Fruit fly (Drosophila melanogaster) whole organism, pupa: ENCODE measurements around the gene CG9920.

Source experiments
- CG10348 ChIP-seq: fragments of 200-800 bp; sonication (Bioruptor generic); IDR thresholded peaks from 2 replicates; pipeline ENCODE4 v1.3.6; 2022; ENCODE audit warnings: missing biosample characterization, missing genetic modification characterization
- CG12605 ChIP-seq: fragments of 200-800 bp; sonication (Bioruptor generic); IDR thresholded peaks from 2 replicates; pipeline ENCODE4 v1.3.6; 2022; ENCODE audit warnings: missing biosample characterization, missing genetic modification characterization
- CG13204 ChIP-seq: fragments of 200-800 bp; sonication (Bioruptor generic); optimal IDR thresholded peaks from 2 replicates; lab custom pipeline; 2018; ENCODE audit warnings: missing biosample characterization, mild to moderate bottlenecking, missing genetic modification characterization, moderate library complexity
- CG14655 ChIP-seq: fragments of 200-800 bp; sonication (Bioruptor generic); optimal IDR thresholded peaks from 3 replicates; lab custom pipeline; 2017; ENCODE audit warnings: mild to moderate bottlenecking, missing biosample characterization, missing genetic modification reagents, missing genetic modification characterization
- CG15710 ChIP-seq: fragments of 200-800 bp; sonication (Bioruptor generic); optimal IDR thresholded peaks from 2 replicates; lab custom pipeline; 2018; ENCODE audit warnings: missing biosample characterization, mild to moderate bottlenecking, missing genetic modification characterization, moderate library complexity
- CG17806 ChIP-seq: fragments of 200-800 bp; sonication (Bioruptor generic); optimal IDR thresholded peaks from 2 replicates; lab custom pipeline; 2018; ENCODE audit warnings: missing biosample characterization, mild to moderate bottlenecking, missing genetic modification characterization, moderate library complexity
- CG32121 ChIP-seq: fragments of 200-800 bp; sonication (Bioruptor generic); IDR thresholded peaks from 2 replicates; pipeline ENCODE4 v1.3.6; 2022; ENCODE audit warnings: missing biosample characterization, missing genetic modification characterization
- CG34367 ChIP-seq: fragments of 200-800 bp; sonication (Bioruptor generic); optimal IDR thresholded peaks from 2 replicates; lab custom pipeline; 2018; ENCODE audit warnings: missing biosample characterization, mild to moderate bottlenecking, missing genetic modification characterization
- CG4496 ChIP-seq: fragments of 200-800 bp; sonication (Bioruptor generic); IDR thresholded peaks from 3 replicates; pipeline ENCODE4 v1.3.6; 2022; ENCODE audit warnings: missing biosample characterization, missing genetic modification characterization
- CG8159 ChIP-seq: fragments of 200-800 bp; sonication (Bioruptor generic); optimal IDR thresholded peaks from 3 replicates; lab custom pipeline; 2018; ENCODE audit warnings: missing biosample characterization, mild to moderate bottlenecking, missing genetic modification characterization, moderate library complexity
- CG8301 ChIP-seq: fragments of 200-800 bp; sonication (Bioruptor generic); optimal IDR thresholded peaks from 2 replicates; lab custom pipeline; 2018; ENCODE audit warnings: missing biosample characterization, mild to moderate bottlenecking, missing genetic modification characterization
- CG9948 ChIP-seq: fragments of 200-800 bp; sonication (Bioruptor generic); optimal IDR thresholded peaks from 2 replicates; lab custom pipeline; 2018; ENCODE audit warnings: missing biosample characterization, mild to moderate bottlenecking, missing genetic modification characterization, moderate library complexity
- D1 ChIP-seq: fragments of 200-800 bp; sonication (Bioruptor generic); optimal IDR thresholded peaks from 2 replicates; lab custom pipeline; 2018; ENCODE audit warnings: missing biosample characterization, mild to moderate bottlenecking, missing genetic modification characterization, moderate library complexity
- EcR ChIP-seq: fragments of 200-800 bp; sonication (Bioruptor generic); optimal IDR thresholded peaks from 3 replicates; lab custom pipeline; 2019; ENCODE audit warnings: missing biosample characterization, missing genetic modification characterization, mild to moderate bottlenecking, moderate library complexity, missing genetic modification reagents
- Ets98B ChIP-seq: fragments of 200-800 bp; sonication (Bioruptor generic); IDR thresholded peaks from 2 replicates; pipeline ENCODE4 v1.3.6; 2022; ENCODE audit warnings: missing biosample characterization, missing genetic modification characterization
- Pif1A ChIP-seq: fragments of 200-800 bp; sonication (Bioruptor generic); optimal IDR thresholded peaks from 3 replicates; lab custom pipeline; 2016; ENCODE audit warnings: missing biosample characterization, missing genetic modification characterization
- Pif1B ChIP-seq: fragments of 200-800 bp; sonication (Bioruptor generic); optimal IDR thresholded peaks from 3 replicates; lab custom pipeline; 2016; ENCODE audit warnings: missing biosample characterization, missing genetic modification characterization
- Snoo ChIP-seq: fragments of 200-800 bp; sonication (Bioruptor generic); optimal IDR thresholded peaks from 3 replicates; lab custom pipeline; 2017; ENCODE audit warnings: missing biosample characterization, mild to moderate bottlenecking, missing genetic modification characterization, inconsistent platforms
- fd96Ca ChIP-seq: fragments of 200-800 bp; sonication (Bioruptor generic); IDR thresholded peaks from 3 replicates; pipeline ENCODE4 v1.3.6; 2022; ENCODE audit warnings: missing biosample characterization, missing genetic modification characterization
- gl ChIP-seq: fragments of 200-800 bp; sonication (Bioruptor generic); optimal IDR thresholded peaks from 2 replicates; lab custom pipeline; 2018; ENCODE audit warnings: missing biosample characterization, mild to moderate bottlenecking, missing genetic modification characterization
- rn ChIP-seq: fragments of 200-800 bp; sonication (Bioruptor generic); IDR thresholded peaks from 2 replicates; pipeline ENCODE4 v1.3.6; 2022; ENCODE audit warnings: missing biosample characterization, missing genetic modification characterization

CG9920 gene

DNA sequence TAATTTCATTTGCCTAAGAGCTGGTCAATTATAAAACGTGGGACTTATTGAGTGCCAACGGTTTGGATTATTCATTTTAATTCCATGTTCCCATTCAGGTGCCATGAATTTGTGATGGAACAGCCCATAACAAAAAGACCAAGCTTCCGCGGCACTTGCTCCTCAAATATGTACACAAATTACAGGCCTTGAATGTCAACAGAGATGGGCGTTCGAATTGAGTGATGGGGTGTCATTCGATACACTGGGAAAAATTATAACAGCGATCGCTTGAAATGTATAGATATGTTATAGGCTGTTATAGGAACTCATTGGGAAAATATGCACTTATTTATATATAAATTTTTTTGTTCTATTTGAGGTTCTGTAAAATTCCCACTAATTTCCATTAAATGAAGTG, 18.2 kb upstream of the CG9920 start:
- TF ChIP-seq CG17806 (no peak), CG34367 (no peak), Snoo (no peak), CG13204 (GFP tag; lab: Kevin White, UChicago) (no peak), CG4496 (no peak), gl (no peak), CG10348 (GFP tag; lab: Robert Waterston, UW) (no peak), CG8301 (tag; lab: Kevin White, UChicago) (no peak), CG9948 (tag; lab: Kevin White, UChicago) (no peak), CG12605 (GFP tag; lab: Robert Waterston, UW) (no peak), CG14655 (GFP tag; lab: Kevin White, UChicago) (no peak), Pif1B (GFP tag; lab: Kevin White, UChicago) (no peak), CG8159 (tag; lab: Kevin White, UChicago) (no peak), CG15710 (tag; lab: Kevin White, UChicago) (no peak), fd96Ca (no peak), Pif1A (GFP tag; lab: Kevin White, UChicago) (no peak), Ets98B (GFP tag; lab: Robert Waterston, UW) (no peak)

DNA sequence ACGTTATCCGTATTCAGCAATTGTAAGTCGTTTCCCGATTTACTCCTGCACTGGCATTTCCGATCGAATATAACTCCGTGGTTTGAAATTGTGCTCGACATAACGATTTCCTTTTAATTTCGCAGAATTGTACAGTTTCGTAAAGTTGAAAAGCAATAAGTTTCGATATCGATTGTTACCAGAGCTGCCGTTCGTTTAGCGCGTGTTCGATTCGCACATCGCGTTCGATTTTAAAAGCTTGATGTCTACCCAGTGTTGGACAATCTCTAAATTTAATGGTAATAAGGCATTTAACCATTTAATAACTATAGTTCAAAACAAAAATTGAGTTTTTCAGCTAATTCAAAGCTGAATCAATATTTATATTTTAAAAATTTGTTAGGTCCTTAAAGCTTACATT, 14.2 kb upstream of the CG9920 start, which contains the start of gene CG14357:
TSS of gene CG14357 (minus strand) at position 101 of the 400 bp plus-strand sequence.
- no peak for TF ChIP-seq Pif1A (GFP tag; lab: Kevin White, UChicago)
- TF ChIP-seq CG10348 (GFP tag; lab: Robert Waterston, UW) = no peak
- no peak for TF ChIP-seq rn
- TF ChIP-seq EcR = no peak
- TF ChIP-seq CG15710 (tag; lab: Kevin White, UChicago) = no peak
- no peak for TF ChIP-seq CG14655 (GFP tag; lab: Kevin White, UChicago)
- no peak for TF ChIP-seq CG8159 (tag; lab: Kevin White, UChicago)
- TF ChIP-seq CG17806 = no peak
- TF ChIP-seq CG4496 = no peak
- no peak for TF ChIP-seq CG8301 (tag; lab: Kevin White, UChicago)
- no peak for TF ChIP-seq gl
- TF ChIP-seq Pif1B (GFP tag; lab: Kevin White, UChicago) = no peak
- TF ChIP-seq CG32121 (GFP tag; lab: Robert Waterston, UW) = no peak
- no peak for TF ChIP-seq Ets98B (GFP tag; lab: Robert Waterston, UW)
- TF ChIP-seq CG13204 (GFP tag; lab: Kevin White, UChicago) = no peak

DNA sequence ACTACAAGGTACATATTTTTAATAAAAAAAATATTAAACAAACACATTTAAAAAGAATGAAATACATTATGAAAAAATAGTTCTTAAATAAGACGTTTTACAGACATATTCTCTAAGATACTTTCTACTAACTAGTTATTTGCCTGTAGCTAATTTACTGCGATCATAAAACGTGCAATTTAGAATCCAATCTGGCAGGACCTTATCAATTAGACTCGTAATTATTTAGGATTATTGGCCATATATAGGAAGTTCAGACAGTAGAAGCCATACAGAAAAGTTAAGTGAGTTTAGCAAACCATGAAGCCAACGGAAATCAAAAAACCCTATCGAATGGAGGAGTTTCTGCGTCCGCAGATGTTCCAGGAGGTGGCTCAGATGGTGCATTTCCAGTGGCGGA, 11.3 kb upstream of the CG9920 start, which contains the start of gene Or88a:
TSS of gene Or88a (plus strand) at position 301 of the 400 bp plus-strand sequence.
- TF ChIP-seq CG32121 (GFP tag; lab: Robert Waterston, UW) (no peak), CG14655 (GFP tag; lab: Kevin White, UChicago) (no peak), EcR (no peak), CG13204 (GFP tag; lab: Kevin White, UChicago) (no peak), Pif1A (GFP tag; lab: Kevin White, UChicago) (no peak), CG17806 (no peak), Ets98B (GFP tag; lab: Robert Waterston, UW) (no peak), D1 (tag; lab: Kevin White, UChicago) (no peak), CG4496 (no peak), Snoo (no peak)

DNA sequence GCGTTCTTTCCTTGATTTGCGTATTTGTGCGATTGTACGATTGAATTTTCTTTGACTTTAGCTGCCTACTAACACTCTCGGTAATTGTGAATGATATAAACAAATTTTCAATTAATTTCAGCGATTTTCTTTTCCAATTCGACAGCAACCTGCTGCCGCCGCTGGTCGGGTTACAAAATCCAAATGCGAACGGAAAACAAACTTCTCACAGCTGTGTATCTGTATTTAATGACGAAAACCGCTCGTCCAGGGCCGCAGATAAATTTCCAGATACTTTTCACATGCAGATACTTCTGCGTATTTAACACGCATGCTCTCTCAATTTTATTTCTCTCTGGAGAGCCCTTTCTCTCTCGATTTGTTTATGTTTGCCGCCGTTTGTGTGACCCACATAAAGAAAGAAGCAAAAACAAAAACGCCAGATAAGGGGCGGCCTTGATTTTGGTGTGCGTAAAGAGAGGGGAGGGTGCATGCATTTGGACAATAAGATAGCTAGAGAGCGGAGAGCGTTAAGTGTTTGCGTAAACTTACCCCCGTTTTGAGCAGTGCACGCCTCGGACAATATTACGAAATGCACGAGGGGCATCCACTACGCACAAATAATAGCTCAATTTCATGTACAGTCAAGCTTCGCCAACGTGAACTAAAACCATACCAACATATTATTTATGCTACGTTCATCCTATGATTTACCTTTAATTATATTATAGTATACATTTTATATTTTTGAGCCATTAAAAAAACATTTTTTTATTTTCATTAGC, 10.5 kb upstream of the CG9920 start, which contains the start of gene CG12402:
TSS of gene CG12402 (minus strand) at position 164 of the 764 bp plus-strand sequence.
- TF ChIP-seq Pif1B (GFP tag; lab: Kevin White, UChicago) = peak; percentile 8
- no peak for TF ChIP-seq EcR
- peak; percentile 74 for TF ChIP-seq CG32121 (GFP tag; lab: Robert Waterston, UW)
- no peak for TF ChIP-seq CG8301 (tag; lab: Kevin White, UChicago)
- TF ChIP-seq rn = 0 out of 2 replicates have a peak, but pooled peaks have one; percentile 35
- peak; percentile 68; the same call in 2 of the 3 replicates for TF ChIP-seq fd96Ca
- TF ChIP-seq Ets98B (GFP tag; lab: Robert Waterston, UW) = peak; percentile 70; the same call in 1 of the 2 replicates
- TF ChIP-seq CG13204 (GFP tag; lab: Kevin White, UChicago) = no peak
- no peak for TF ChIP-seq CG10348 (GFP tag; lab: Robert Waterston, UW)
- no peak for TF ChIP-seq CG17806
- peak; percentile 14 for TF ChIP-seq Pif1A (GFP tag; lab: Kevin White, UChicago)
- TF ChIP-seq CG4496 = peak; percentile 60; the same call in 2 of the 3 replicates
- no peak for TF ChIP-seq Snoo
- peak; percentile 70 for TF ChIP-seq CG12605 (GFP tag; lab: Robert Waterston, UW)
- TF ChIP-seq CG15710 (tag; lab: Kevin White, UChicago) = no peak
- no peak for TF ChIP-seq CG34367
- TF ChIP-seq CG9948 (tag; lab: Kevin White, UChicago) = peak; percentile 16
- no peak for TF ChIP-seq gl
- peak; percentile 14 for TF ChIP-seq D1 (tag; lab: Kevin White, UChicago)
- peak; percentile 20 for TF ChIP-seq CG8159 (tag; lab: Kevin White, UChicago)
- peak; percentile 40 for TF ChIP-seq CG14655 (GFP tag; lab: Kevin White, UChicago)

DNA sequence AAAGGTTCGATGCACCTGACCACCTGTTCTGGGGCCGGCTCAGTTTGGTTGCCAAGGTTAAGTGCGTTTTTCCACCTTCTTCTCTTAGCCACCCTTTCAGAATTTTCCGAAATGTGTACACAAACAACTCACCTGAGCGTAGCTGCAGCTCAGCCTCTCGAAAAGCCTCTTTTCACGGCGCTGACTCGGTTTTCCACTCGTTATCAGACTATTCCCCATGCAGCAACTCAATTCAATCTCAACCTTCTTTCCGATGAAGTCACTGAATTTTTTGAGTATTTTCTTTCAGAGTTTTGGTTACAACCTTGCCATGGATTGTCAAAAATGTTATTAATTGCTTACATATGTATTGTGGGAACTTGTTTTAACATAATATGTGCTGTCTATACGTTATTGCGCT, 9.7 kb upstream of the CG9920 start:
- TF ChIP-seq D1 (tag; lab: Kevin White, UChicago) (no peak), CG12605 (GFP tag; lab: Robert Waterston, UW) (no peak), CG10348 (GFP tag; lab: Robert Waterston, UW) (no peak), rn (no peak), fd96Ca (no peak), CG32121 (GFP tag; lab: Robert Waterston, UW) (no peak), CG9948 (tag; lab: Kevin White, UChicago) (no peak), CG34367 (no peak), CG13204 (GFP tag; lab: Kevin White, UChicago) (no peak), CG8301 (tag; lab: Kevin White, UChicago) (no peak), Pif1B (GFP tag; lab: Kevin White, UChicago) (no peak), CG15710 (tag; lab: Kevin White, UChicago) (no peak), CG14655 (GFP tag; lab: Kevin White, UChicago) (no peak), CG8159 (tag; lab: Kevin White, UChicago) (no peak)
